Worm (Caenorhabditis elegans) whole organism, L2 larva: ENCODE data around the gene rpc-2.

ENCODE experiments used
- egl-27 ChIP-seq: sonication (generic microtip); optimal IDR thresholded peaks from 3 replicates; lab custom pipeline; 2017; ENCODE audit warnings: missing biosample characterization, missing genetic modification reagents, missing genetic modification characterization
- mab-5 ChIP-seq: fragments of 150-350 bp; optimal IDR thresholded peaks from 2 replicates; lab custom pipeline; 2014; ENCODE audit warnings: missing biosample characterization, missing genetic modification characterization
- nhr-11 ChIP-seq: fragments of 150-350 bp; optimal IDR thresholded peaks from 2 replicates; lab custom pipeline; 2014; ENCODE audit warnings: missing biosample characterization, missing genetic modification characterization
- nhr-77 ChIP-seq: fragments of 150-350 bp; optimal IDR thresholded peaks from 2 replicates; lab custom pipeline; 2014; ENCODE audit warnings: missing biosample characterization, missing genetic modification characterization
- unc-62 ChIP-seq: fragments of 150-350 bp; optimal IDR thresholded peaks from 2 replicates; lab custom pipeline; 2014; ENCODE audit warnings: missing biosample characterization, missing genetic modification reagents, missing genetic modification characterization

- TF ChIP-seq unc-62 (no peak), nhr-77 (tag; lab: Kevin White, UChicago) (no peak), nhr-11 (tag; lab: Kevin White, UChicago) (no peak), egl-27 (tag; lab: Kevin White, UChicago) (no peak), mab-5 (tag; lab: Kevin White, UChicago) (no peak)
Measured at ce11 chrIII:5550193-5550592, 7.0 kb upstream of the rpc-2 start.
